Worm (Caenorhabditis elegans): ENCODE results near the gene C02B8.3.

The C02B8.3 gene

DNA sequence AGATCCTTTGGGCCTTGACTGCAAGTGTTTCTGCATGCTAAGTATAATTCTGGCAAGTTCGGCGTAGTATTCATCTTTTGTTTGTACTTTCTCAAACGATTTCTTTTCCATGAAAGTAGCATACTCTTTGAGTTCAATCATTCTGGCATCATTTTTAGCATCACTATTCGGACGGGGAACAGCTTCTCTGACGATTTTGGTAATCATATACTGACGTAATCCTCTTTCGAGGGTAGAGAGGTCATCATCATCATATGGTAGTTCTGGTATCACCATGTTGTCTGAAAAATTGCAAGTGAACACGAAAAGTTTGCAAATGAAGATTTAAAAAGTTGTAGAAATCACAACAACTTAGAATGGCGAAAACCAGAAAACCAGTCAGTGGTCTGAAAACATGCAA, 23.5 kb downstream of the C02B8.3 start, which contains the start of gene F22F1.3:
F22F1.3 (minus strand) TSS at position 281 of the 400 bp plus-strand sequence.
- TF ChIP-seq sea-1 (GFP tag; conservative IDR thresholded peaks at IDR 0.05) (no peak), ama-1 (optimal IDR thresholded peaks at IDR 0.05) (no peak), hmg-4 (GFP tag; optimal IDR thresholded peaks at IDR 0.05) (no peak)

DNA sequence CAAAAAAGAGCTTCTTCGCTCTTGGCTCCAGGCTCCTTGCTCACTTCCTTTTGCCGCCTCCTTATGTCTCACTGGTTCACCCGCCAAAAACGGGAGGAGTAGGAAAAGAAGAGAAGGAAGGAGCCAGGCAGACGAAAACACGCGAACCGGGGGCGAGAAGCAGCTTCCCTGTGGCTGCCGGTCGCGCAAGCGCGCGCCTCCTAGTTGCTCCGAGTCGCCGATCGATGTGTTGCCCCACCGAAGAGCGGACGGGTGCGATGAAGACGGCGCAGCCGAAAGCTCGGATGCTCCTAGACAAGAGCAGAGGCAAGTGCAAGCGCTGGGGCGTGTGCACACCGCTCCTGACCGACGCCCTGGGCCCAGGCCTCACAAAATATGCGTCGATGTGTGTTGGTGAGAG, 24.3 kb downstream of the C02B8.3 start:
- no peak for TF ChIP-seq B0310.2 (tag; optimal IDR thresholded peaks at IDR 0.05)
- peak; percentile 3 for TF ChIP-seq aly-1 (tag; optimal IDR thresholded peaks at IDR 0.05)
- peak; percentile 64 for TF ChIP-seq hmg-4 (GFP tag; optimal IDR thresholded peaks at IDR 0.05)
- no peak for TF ChIP-seq flt-1 (GFP tag; IDR thresholded peaks at IDR 0.05)

DNA sequence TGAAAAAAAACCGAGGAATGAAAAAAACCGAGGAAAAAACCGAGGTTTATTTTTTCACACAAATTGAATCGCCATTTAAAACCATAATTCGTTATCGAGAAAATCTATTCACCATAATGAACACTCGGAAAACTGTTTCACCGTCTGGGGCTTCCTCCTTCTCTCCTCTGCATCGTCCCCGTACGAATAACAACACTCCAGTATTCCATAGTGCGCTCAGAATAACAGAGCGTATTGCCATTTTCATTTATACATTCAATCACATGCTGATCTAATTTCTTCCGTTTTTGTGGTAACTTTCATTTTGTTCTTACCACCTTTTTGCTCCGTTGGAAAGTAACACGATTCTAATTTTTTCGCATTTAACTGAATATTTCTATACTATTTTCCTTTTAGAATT, 30.3 kb downstream of the C02B8.3 start, which contains the start of gene C17H11.2:
C17H11.2 (plus strand) TSS at position 397 of the 400 bp plus-strand sequence.
- TF ChIP-seq scrt-1 (GFP tag; IDR thresholded peaks at IDR 0.05), result no peak
- no peak for TF ChIP-seq ama-1 (optimal IDR thresholded peaks at IDR 0.05)
- no peak for TF ChIP-seq F13C5.2 (tag; optimal IDR thresholded peaks at IDR 0.05)
- no peak for TF ChIP-seq tra-4 (tag; optimal IDR thresholded peaks at IDR 0.05)
- TF ChIP-seq ceh-36 (tag; optimal IDR thresholded peaks at IDR 0.05), result no peak
- no peak for TF ChIP-seq hmg-4 (GFP tag; optimal IDR thresholded peaks at IDR 0.05)
- TF ChIP-seq B0310.2 (tag; optimal IDR thresholded peaks at IDR 0.05), result no peak
- TF ChIP-seq hmbx-1 (tag; optimal IDR thresholded peaks at IDR 0.05), result no peak
- no peak for TF ChIP-seq flt-1 (GFP tag; IDR thresholded peaks at IDR 0.05)
- TF ChIP-seq tbx-11 (GFP tag; IDR thresholded peaks at IDR 0.05), result no peak
- no peak for TF ChIP-seq ets-7 (tag; optimal IDR thresholded peaks at IDR 0.05)
- TF ChIP-seq sea-1 (GFP tag; conservative IDR thresholded peaks at IDR 0.05), result no peak
- TF ChIP-seq hnd-1 (tag; optimal IDR thresholded peaks at IDR 0.05), result no peak
- TF ChIP-seq pes-1 (GFP tag; IDR thresholded peaks at IDR 0.05), result no peak
- no peak for TF ChIP-seq ceh-13 (GFP tag; optimal IDR thresholded peaks at IDR 0.05)
- no peak for TF ChIP-seq aly-1 (tag; optimal IDR thresholded peaks at IDR 0.05)
- no peak for TF ChIP-seq tbx-37 (GFP tag; conservative IDR thresholded peaks at IDR 0.05)

DNA sequence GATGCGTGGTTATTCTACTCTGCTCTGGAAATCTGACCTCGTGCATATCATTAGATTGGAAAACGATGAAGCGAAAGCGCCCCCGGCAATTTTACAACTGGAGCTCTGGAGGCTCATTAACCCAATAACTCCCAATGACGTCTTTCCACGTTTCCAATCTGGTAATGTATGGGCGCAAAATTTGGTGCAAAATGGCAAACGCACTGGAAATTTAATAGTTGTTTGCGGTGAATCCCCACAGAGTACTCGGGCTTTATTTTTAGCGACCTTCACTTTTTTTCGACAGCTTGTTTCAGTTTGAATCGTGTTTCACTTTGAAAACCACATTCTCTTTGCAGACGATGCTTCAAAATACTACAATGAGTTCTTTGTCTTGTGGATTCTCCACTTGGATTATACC, 34.4 kb downstream of the C02B8.3 start, which contains the start of gene C17H11.1:
C17H11.1 (plus strand) TSS at position 301 of the 400 bp plus-strand sequence.
- TF ChIP-seq tbx-37 (GFP tag; conservative IDR thresholded peaks at IDR 0.05), result no peak
- no peak for TF ChIP-seq tra-4 (tag; optimal IDR thresholded peaks at IDR 0.05)
- TF ChIP-seq ets-7 (tag; optimal IDR thresholded peaks at IDR 0.05), result no peak
- TF ChIP-seq hmbx-1 (tag; optimal IDR thresholded peaks at IDR 0.05), result no peak
- no peak for TF ChIP-seq scrt-1 (GFP tag; IDR thresholded peaks at IDR 0.05)
- no peak for TF ChIP-seq B0310.2 (tag; optimal IDR thresholded peaks at IDR 0.05)
- TF ChIP-seq aly-1 (tag; optimal IDR thresholded peaks at IDR 0.05), result no peak

DNA sequence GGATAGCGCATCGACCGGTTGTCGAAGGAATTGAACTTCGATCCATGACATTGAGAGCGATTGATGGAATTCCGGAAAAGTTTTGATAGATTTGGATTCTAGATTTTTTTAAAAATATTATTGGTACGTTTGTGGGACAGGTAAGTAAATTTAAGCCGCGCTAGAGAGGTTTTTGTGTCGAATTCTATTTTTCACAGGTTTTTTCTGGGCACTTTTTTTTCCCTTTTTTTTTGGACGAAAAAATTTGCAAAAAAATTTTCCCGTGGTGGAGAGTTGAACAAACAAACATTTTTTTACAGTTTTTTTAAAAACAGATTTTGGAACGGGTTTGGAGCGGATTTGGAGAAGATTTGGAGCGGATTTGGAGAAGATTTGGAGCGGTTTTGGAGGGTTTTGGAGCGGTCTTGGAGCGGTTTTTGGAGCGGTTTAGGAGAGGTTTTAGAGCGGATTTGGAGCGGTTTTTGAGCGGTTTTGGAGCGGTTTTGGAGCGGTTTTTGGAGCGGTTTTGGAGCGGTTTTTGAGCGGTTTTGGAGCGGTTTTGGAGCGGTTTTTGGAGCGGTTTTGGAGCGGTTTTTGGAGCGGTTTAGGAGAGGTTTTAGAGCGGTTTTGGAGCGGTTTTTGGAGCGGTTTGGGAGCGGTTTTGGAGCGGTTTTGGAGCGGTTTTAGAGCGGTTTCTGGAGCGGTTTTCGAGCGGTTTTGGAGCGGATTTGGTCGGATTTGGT, 42.5 kb downstream of the C02B8.3 start, which contains the start of gene C17H11.4:
C17H11.4 (minus strand) TSS at position 51 of the 722 bp plus-strand sequence.
- TF ChIP-seq sea-1 (GFP tag; conservative IDR thresholded peaks at IDR 0.05) (peak; percentile 69), scrt-1 (GFP tag; IDR thresholded peaks at IDR 0.05) (peak; percentile 62; the same call in 1 of the 2 replicates), tbx-11 (GFP tag; IDR thresholded peaks at IDR 0.05) (0 out of 2 replicates have a peak, but pooled peaks have one; percentile 53), tbx-37 (GFP tag; conservative IDR thresholded peaks at IDR 0.05) (peak; percentile 37; the same call in 1 of the 2 replicates), flt-1 (GFP tag; IDR thresholded peaks at IDR 0.05) (0 out of 2 replicates have a peak, but pooled peaks have one; percentile 13)

DNA sequence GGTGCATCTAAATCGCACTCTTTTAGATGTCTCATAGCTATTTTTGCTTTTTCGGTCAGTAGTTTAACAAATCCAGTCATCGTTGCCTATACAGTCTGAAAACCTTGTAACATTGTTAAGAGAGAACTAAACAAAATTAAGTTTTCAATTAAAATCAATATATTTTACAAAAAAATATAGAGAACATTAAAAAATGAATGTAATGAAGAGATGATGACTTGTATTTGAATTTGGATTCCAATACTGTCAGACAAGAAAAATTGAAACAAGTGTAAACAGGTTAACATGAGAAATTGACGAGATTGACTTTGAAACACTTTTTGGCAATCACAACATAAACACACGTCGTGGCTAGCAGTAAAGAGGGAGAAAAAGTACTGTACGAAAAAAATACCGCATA, 45.8 kb downstream of the C02B8.3 start, which contains the start of gene C17H11.5:
C17H11.5 (minus strand) TSS at position 101 of the 400 bp plus-strand sequence.
- TF ChIP-seq sea-1 (GFP tag; conservative IDR thresholded peaks at IDR 0.05) (no peak), ceh-36 (tag; optimal IDR thresholded peaks at IDR 0.05) (no peak), flt-1 (GFP tag; IDR thresholded peaks at IDR 0.05) (no peak), hnd-1 (tag; optimal IDR thresholded peaks at IDR 0.05) (no peak), B0310.2 (tag; optimal IDR thresholded peaks at IDR 0.05) (no peak)

Data from whole organism, early embryonic.